Worm (Caenorhabditis elegans) whole organism, L4/young adult: ENCODE results near the gene T22G5.3.

Experiments
- W03F9.2 ChIP-seq: fragments of 150-350 bp; optimal IDR thresholded peaks from 2 replicates; lab custom pipeline; 2014; ENCODE audit warnings: missing biosample characterization, missing genetic modification characterization
- him-1 ChIP-seq: sonication (generic microtip); optimal IDR thresholded peaks from 2 replicates; lab custom pipeline; 2016; ENCODE audit warnings: missing genotype, missing genetic modification reagents, missing genetic modification characterization, missing compliant biosample characterization

- TF ChIP-seq him-1 (tag; lab: Kevin White, UChicago): no peak
- no peak for TF ChIP-seq W03F9.2
These were observed 41.3 kb upstream of the T22G5.3 start, which contains the start of gene F55B12.10 for ce11 chrV:13839433-13839832.
